Worm (Caenorhabditis elegans): Measurements from ENCODE around the gene tebp-1.

- TF ChIP-seq dao-5 (tag; optimal IDR thresholded peaks at IDR 0.05) (no peak), W03F9.2 (tag; optimal IDR thresholded peaks at IDR 0.05) (peak; percentile 88), him-1 (tag; optimal IDR thresholded peaks at IDR 0.05) (no peak)
These were observed 37.8 kb downstream of the tebp-1 start for ce11 chrII:14399595-14399994.
